Worm (Caenorhabditis elegans) whole organism, L4 larva: ENCODE measurements around the gene gen-1.

Experiments
- D1046.2 ChIP-seq: fragments of 200-800 bp; sonication (Bioruptor generic); IDR thresholded peaks from 2 replicates; pipeline ENCODE4 v1.3.6; 2022; ENCODE audit warnings: missing genetic modification characterization, missing compliant biosample characterization
- F49E8.2 ChIP-seq: sonication (generic microtip); optimal IDR thresholded peaks from 2 replicates; lab custom pipeline; 2016; ENCODE audit warnings: missing compliant biosample characterization, mild to moderate bottlenecking, missing genetic modification characterization, borderline replicate concordance
- R02D3.7 ChIP-seq: fragments of 150-350 bp; sonication (generic microtip); optimal IDR thresholded peaks from 3 replicates; lab custom pipeline; 2014; ENCODE audit warnings: missing biosample characterization, missing genetic modification characterization
- T26A8.4 ChIP-seq: fragments of 200-800 bp; sonication (Bioruptor generic); IDR thresholded peaks from 2 replicates; pipeline ENCODE4 v1.3.6; 2022; ENCODE audit warnings: missing genetic modification characterization, missing compliant biosample characterization
- Y105C5A.15 ChIP-seq: fragments of 200-800 bp; sonication (Bioruptor generic); IDR thresholded peaks from 2 replicates; pipeline ENCODE4 v1.3.6; 2022; ENCODE audit warnings: missing genetic modification characterization, missing compliant biosample characterization
- Y48G9A.11 ChIP-seq: fragments of 200-800 bp; sonication (Bioruptor generic); IDR thresholded peaks from 2 replicates; pipeline ENCODE4 v1.3.6; 2022; ENCODE audit warnings: missing genetic modification reagents, missing genetic modification characterization, missing compliant biosample characterization
- Y5F2A.4 ChIP-seq: fragments of 200-800 bp; sonication (Bioruptor generic); optimal IDR thresholded peaks from 2 replicates; lab custom pipeline; 2018; ENCODE audit warnings: mild to moderate bottlenecking, missing genetic modification characterization, missing compliant biosample characterization
- ZK337.2 ChIP-seq: fragments of 200-800 bp; sonication (Bioruptor generic); IDR thresholded peaks from 2 replicates; pipeline ENCODE4 v1.3.6; 2022; ENCODE audit warnings: missing genetic modification reagents, missing genetic modification characterization, missing compliant biosample characterization
- aha-1 ChIP-seq: fragments of 150-350 bp; peaks from one replicate; lab custom pipeline; 2014; ENCODE audit warnings: missing biosample characterization, missing genetic modification characterization
- ceh-20 ChIP-seq: fragments of 200-800 bp; sonication (Bioruptor generic); IDR thresholded peaks from 2 replicates; pipeline ENCODE4 v1.3.6; 2022; ENCODE audit warnings: missing genetic modification reagents, missing genetic modification characterization, missing compliant biosample characterization
- ceh-28 ChIP-seq: fragments of 150-350 bp; optimal IDR thresholded peaks from 2 replicates; lab custom pipeline; 2014; ENCODE audit warnings: missing biosample characterization, missing genetic modification reagents, missing genetic modification characterization
- ceh-32 ChIP-seq: sonication (generic microtip); optimal IDR thresholded peaks from 2 replicates; lab custom pipeline; 2016; ENCODE audit warnings: mild to moderate bottlenecking, missing genetic modification characterization, missing compliant biosample characterization; ENCODE audit not compliant: poor library complexity
- ceh-82 ChIP-seq: sonication (generic microtip); optimal IDR thresholded peaks from 2 replicates; lab custom pipeline; 2017; ENCODE audit warnings: missing biosample characterization, missing genetic modification characterization
- cey-2 ChIP-seq: sonication (generic microtip); optimal IDR thresholded peaks from 3 replicates; lab custom pipeline; 2017; ENCODE audit warnings: missing genetic modification characterization, mild to moderate bottlenecking, missing compliant biosample characterization, antibody characterized with exemption, borderline replicate concordance; ENCODE audit not compliant: insufficient read depth
- ctbp-1 ChIP-seq: fragments of 200-800 bp; sonication (Bioruptor generic); IDR thresholded peaks from 2 replicates; pipeline ENCODE4 v1.3.6; 2022; ENCODE audit warnings: missing genetic modification reagents, missing genetic modification characterization, missing compliant biosample characterization
- daf-12 ChIP-seq: fragments of 150-350 bp; optimal IDR thresholded peaks from 2 replicates; lab custom pipeline; 2014; ENCODE audit warnings: missing biosample characterization, missing genetic modification reagents, missing genetic modification characterization
- daf-19 ChIP-seq: fragments of 200-800 bp; sonication (Bioruptor generic); conservative IDR thresholded peaks from 2 replicates; pipeline ENCODE4 v1.3.6; 2022; ENCODE audit warnings: missing genetic modification characterization, missing compliant biosample characterization
- dmd-8 ChIP-seq: fragments of 200-800 bp; sonication (Bioruptor generic); IDR thresholded peaks from 2 replicates; pipeline ENCODE4 v1.3.6; 2022; ENCODE audit warnings: missing genetic modification characterization, missing compliant biosample characterization
- duxl-1 ChIP-seq: sonication (generic microtip); optimal IDR thresholded peaks from 2 replicates; lab custom pipeline; 2016; ENCODE audit warnings: mild to moderate bottlenecking, missing genetic modification characterization, moderate library complexity, missing compliant biosample characterization; ENCODE audit not compliant: poor library complexity
- dve-1 ChIP-seq: sonication (generic microtip); optimal IDR thresholded peaks from 2 replicates; lab custom pipeline; 2017; ENCODE audit warnings: antibody characterized with exemption, mild to moderate bottlenecking, missing genetic modification characterization, missing compliant biosample characterization; ENCODE audit not compliant: insufficient read depth
- egl-43 ChIP-seq: fragments of 200-800 bp; sonication (Bioruptor generic); IDR thresholded peaks from 2 replicates; pipeline ENCODE4 v1.3.6; 2022; ENCODE audit warnings: missing genetic modification reagents, missing genetic modification characterization, missing compliant biosample characterization
- fkh-10 ChIP-seq: fragments of 150-350 bp; optimal IDR thresholded peaks from 2 replicates; lab custom pipeline; 2014; ENCODE audit warnings: missing biosample characterization, missing genetic modification reagents, missing genetic modification characterization
- gei-8 ChIP-seq: fragments of 200-800 bp; sonication (Bioruptor generic); optimal IDR thresholded peaks from 2 replicates; lab custom pipeline; 2018; ENCODE audit warnings: mild to moderate bottlenecking, missing genetic modification characterization, missing compliant biosample characterization
- hmg-1.1 ChIP-seq: fragments of 200-800 bp; sonication (Bioruptor generic); IDR thresholded peaks from 2 replicates; pipeline ENCODE4 v1.3.6; 2022; ENCODE audit warnings: missing genetic modification reagents, missing genetic modification characterization, missing compliant biosample characterization
- jun-1 ChIP-seq: fragments of 150-350 bp; optimal IDR thresholded peaks from 2 replicates; lab custom pipeline; 2014; ENCODE audit warnings: missing biosample characterization, missing genetic modification reagents, missing genetic modification characterization
- lin-13 ChIP-seq: fragments of 150-350 bp; optimal IDR thresholded peaks from 2 replicates; lab custom pipeline; 2014; ENCODE audit warnings: missing biosample characterization, missing genetic modification reagents, missing genetic modification characterization
- lin-15B ChIP-seq: fragments of 150-350 bp; sonication (generic microtip); optimal IDR thresholded peaks from 3 replicates; lab custom pipeline; 2014; ENCODE audit warnings: missing biosample characterization, missing genetic modification characterization
- lin-29 ChIP-seq: fragments of 200-800 bp; sonication (Bioruptor generic); IDR thresholded peaks from 2 replicates; pipeline ENCODE4 v1.3.6; 2022; ENCODE audit warnings: missing genetic modification reagents, missing genetic modification characterization, missing compliant biosample characterization
- madf-5 ChIP-seq, 2 experiments: fragments of 200-800 bp; sonication (Bioruptor generic); IDR thresholded peaks; 2 replicates each; pipeline ENCODE4 v1.3.6; 2022; ENCODE audit warnings: missing compliant biosample characterization in 2 of 2, missing genetic modification characterization in 2 of 2
- mdt-29 ChIP-seq: fragments of 200-800 bp; sonication (Bioruptor generic); IDR thresholded peaks from 2 replicates; pipeline ENCODE4 v1.3.6; 2022; ENCODE audit warnings: missing genetic modification reagents, missing genetic modification characterization, missing compliant biosample characterization
- mes-2 ChIP-seq: sonication (generic microtip); optimal IDR thresholded peaks from 2 replicates; lab custom pipeline; 2016; ENCODE audit warnings: missing genotype, mild to moderate bottlenecking, missing genetic modification characterization, missing compliant biosample characterization; ENCODE audit not compliant: poor library complexity, severe bottlenecking
- mxl-2 ChIP-seq: fragments of 200-800 bp; sonication (Bioruptor generic); conservative IDR thresholded peaks from 2 replicates; pipeline ENCODE4 v1.3.6; 2022; ENCODE audit warnings: missing genetic modification reagents, missing genetic modification characterization, missing compliant biosample characterization
- mxl-3 ChIP-seq: fragments of 200-800 bp; sonication (Bioruptor generic); optimal IDR thresholded peaks from 2 replicates; lab custom pipeline; 2018; ENCODE audit warnings: mild to moderate bottlenecking, missing genetic modification characterization, missing compliant biosample characterization
- nhr-102 ChIP-seq: sonication (generic microtip); optimal IDR thresholded peaks from 2 replicates; lab custom pipeline; 2016; ENCODE audit warnings: mild to moderate bottlenecking, missing genetic modification characterization, moderate library complexity, missing compliant biosample characterization
- nhr-237 ChIP-seq: sonication (generic microtip); optimal IDR thresholded peaks from 2 replicates; lab custom pipeline; 2017; ENCODE audit warnings: missing biosample characterization, missing genetic modification characterization
- nhr-25 ChIP-seq: sonication (generic microtip); optimal IDR thresholded peaks from 2 replicates; lab custom pipeline; 2017; ENCODE audit warnings: missing genetic modification characterization, mild to moderate bottlenecking, missing compliant biosample characterization, antibody characterized with exemption, moderate library complexity, borderline replicate concordance; ENCODE audit not compliant: insufficient read depth
- nhr-41 ChIP-seq: fragments of 200-800 bp; sonication (Bioruptor generic); IDR thresholded peaks from 2 replicates; pipeline ENCODE4 v1.3.6; 2022; ENCODE audit warnings: missing genetic modification reagents, missing genetic modification characterization, missing compliant biosample characterization
- nhr-6 ChIP-seq: fragments of 150-350 bp; optimal IDR thresholded peaks from 2 replicates; lab custom pipeline; 2014; ENCODE audit warnings: missing biosample characterization, missing genetic modification characterization
- nhr-77 ChIP-seq: fragments of 150-350 bp; optimal IDR thresholded peaks from 2 replicates; lab custom pipeline; 2014; ENCODE audit warnings: missing biosample characterization, missing genetic modification characterization
- pha-4 ChIP-seq, 2 experiments: fragments of 150-350 bp in 1 of 2; fragments of 200-800 bp in 1 of 2; sonication (Bioruptor generic) in 1 of 2; IDR thresholded peaks in 1 of 2; optimal IDR thresholded peaks in 1 of 2; 2 replicates each; pipeline versions ENCODE4 v1.3.6 to Lab custom; 2014 to 2022; ENCODE audit warnings: missing genetic modification characterization in 2 of 2, missing genetic modification reagents in 2 of 2, missing biosample characterization in 1 of 2, missing compliant biosample characterization in 1 of 2
- set-16 ChIP-seq: fragments of 200-800 bp; sonication (Bioruptor generic); IDR thresholded peaks from 2 replicates; pipeline ENCODE4 v1.3.6; 2022; ENCODE audit warnings: missing genetic modification reagents, missing genetic modification characterization, missing compliant biosample characterization
- snpc-1.2 ChIP-seq: fragments of 200-800 bp; sonication (Bioruptor generic); IDR thresholded peaks from 2 replicates; pipeline ENCODE4 v1.3.6; 2022; ENCODE audit warnings: missing genetic modification reagents, missing genetic modification characterization, missing compliant biosample characterization
- snpc-4 ChIP-seq: fragments of 150-350 bp; optimal IDR thresholded peaks from 2 replicates; lab custom pipeline; 2014; ENCODE audit warnings: missing biosample characterization, missing genetic modification characterization
- spr-3 ChIP-seq: fragments of 200-800 bp; sonication (Bioruptor generic); optimal IDR thresholded peaks from 2 replicates; lab custom pipeline; 2018; ENCODE audit warnings: mild to moderate bottlenecking, missing genetic modification characterization, missing compliant biosample characterization
- tra-1 ChIP-seq: fragments of 200-800 bp; sonication (Bioruptor generic); IDR thresholded peaks from 2 replicates; pipeline ENCODE4 v1.3.6; 2022; ENCODE audit warnings: missing genetic modification reagents, missing genetic modification characterization, missing compliant biosample characterization
- unc-130 ChIP-seq: sonication (generic microtip); optimal IDR thresholded peaks from 2 replicates; lab custom pipeline; 2016; ENCODE audit warnings: missing genetic modification reagents, missing genetic modification characterization, missing compliant biosample characterization
- unc-39 ChIP-seq: sonication (generic microtip); optimal IDR thresholded peaks from 2 replicates; lab custom pipeline; 2017; ENCODE audit warnings: missing biosample characterization, missing genetic modification characterization
- zip-2 ChIP-seq: fragments of 150-350 bp; optimal IDR thresholded peaks from 2 replicates; lab custom pipeline; 2014; ENCODE audit warnings: missing biosample characterization, missing genetic modification characterization
- ztf-11 ChIP-seq: fragments of 150-350 bp; optimal IDR thresholded peaks from 2 replicates; lab custom pipeline; 2014; ENCODE audit warnings: missing biosample characterization, missing genetic modification characterization

The gen-1 gene

DNA sequence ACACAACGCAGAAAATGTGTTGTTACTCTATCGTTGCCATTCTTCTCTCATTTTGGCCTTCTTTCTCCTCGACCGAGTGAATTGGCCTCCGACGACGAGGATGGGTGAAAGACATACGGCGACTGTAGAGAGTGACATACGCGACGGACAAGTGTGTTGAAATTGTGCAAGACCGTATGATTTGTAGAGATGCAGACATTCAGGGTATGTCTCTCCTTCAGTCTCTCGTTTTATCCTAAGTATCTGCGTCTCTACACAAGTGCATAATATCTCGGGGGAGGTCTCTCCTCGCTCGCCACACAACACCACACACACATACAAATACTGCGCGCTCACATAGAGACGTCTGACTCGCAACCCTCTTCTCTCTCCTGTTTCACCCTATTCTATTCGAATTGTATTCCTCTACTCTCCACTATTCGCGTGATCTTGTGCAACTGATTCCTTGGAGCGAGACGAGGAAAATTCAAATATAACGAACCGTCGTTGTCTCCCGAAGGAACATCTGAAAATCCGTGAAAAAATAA lies 32.2 kb upstream of the gen-1 start, which contains the start of gene hmg-1.2 (continued):
- TF ChIP-seq D1046.2 (GFP tag; lab: Robert Waterston, UW) (no peak), gei-8 (peak; percentile 30), cey-2 (tag; lab: Kevin White, UChicago) (no peak), set-16 (GFP tag; lab: Robert Waterston, UW) (peak; percentile 31; the same call in 1 of the 2 replicates), snpc-1.2 (no peak), nhr-41 (GFP tag; lab: Robert Waterston, UW) (no peak), dmd-8 (GFP tag; lab: Robert Waterston, UW) (peak; percentile 64; the same call in 1 of the 2 replicates), ctbp-1 (GFP tag; lab: Robert Waterston, UW) (peak; percentile 63; the same call in 1 of the 2 replicates), mxl-3 (GFP tag; lab: Kevin White, UChicago) (peak; percentile 74), mxl-2 (GFP tag; lab: Robert Waterston, UW) (no peak), egl-43 (GFP tag; lab: Robert Waterston, UW) (no peak; the same call in 1 of the 2 replicates), nhr-6 (tag; lab: Kevin White, UChicago) (peak; percentile 39), nhr-25 (tag; lab: Kevin White, UChicago) (peak; percentile 7), unc-39 (no peak), nhr-237 (tag; lab: Kevin White, UChicago) (no peak), Y5F2A.4 (GFP tag; lab: Kevin White, UChicago) (no peak), mdt-29 (GFP tag; lab: Robert Waterston, UW) (no peak), mes-2 (tag; lab: Kevin White, UChicago) (peak; percentile 66), unc-130 (GFP tag; lab: Kevin White, UChicago) (no peak), hmg-1.1 (GFP tag; lab: Robert Waterston, UW) (peak; percentile 92), zip-2 (tag; lab: Kevin White, UChicago) (no peak), duxl-1 (tag; lab: Kevin White, UChicago) (no peak), pha-4 (GFP tag; IDR thresholded peaks at IDR 0.05; lab: Robert Waterston, UW) (peak; percentile 67), pha-4 (tag; optimal IDR thresholded peaks at IDR 0.05; lab: Kevin White, UChicago) (peak; percentile 20), lin-29 (no peak), T26A8.4 (GFP tag; lab: Robert Waterston, UW) (peak; percentile 84), ceh-32 (tag; lab: Kevin White, UChicago) (no peak), tra-1 (0 out of 2 replicates have a peak, but pooled peaks have one; percentile 58), R02D3.7 (no peak), ceh-82 (tag; lab: Kevin White, UChicago) (no peak), Y105C5A.15 (GFP tag; lab: Robert Waterston, UW) (no peak), ztf-11 (tag; lab: Kevin White, UChicago) (no peak), Y48G9A.11 (GFP tag; lab: Robert Waterston, UW) (no peak), lin-15B (no peak), nhr-77 (tag; lab: Kevin White, UChicago) (peak; percentile 47), ceh-28 (tag; lab: Kevin White, UChicago) (no peak), daf-12 (tag; lab: Kevin White, UChicago) (no peak), nhr-102 (tag; lab: Kevin White, UChicago) (peak; percentile 43), spr-3 (GFP tag; lab: Kevin White, UChicago) (peak; percentile 57), lin-13 (peak; percentile 56), madf-5 (GFP tag; IDR thresholded peaks at IDR 0.05; lab: Robert Waterston, UW) (no peak), jun-1 (tag; lab: Kevin White, UChicago) (peak; percentile 60), daf-19 (0 out of 2 replicates have a peak, but pooled peaks have one; percentile 66), F49E8.2 (no peak), snpc-4 (tag; lab: Kevin White, UChicago) (no peak), ceh-20 (GFP tag; lab: Robert Waterston, UW) (0 out of 2 replicates have a peak, but pooled peaks have one; percentile 44), aha-1 (tag; lab: Kevin White, UChicago) (peak; percentile 91), ZK337.2 (GFP tag; lab: Robert Waterston, UW) (no peak), fkh-10 (peak; percentile 16), dve-1 (tag; lab: Kevin White, UChicago) (peak; percentile 84)
